Worm (Caenorhabditis elegans) whole organism, late embryonic: ENCODE data around the gene srb-11.

Experiments
- F13H6.1 ChIP-seq: sonication (generic microtip); optimal IDR thresholded peaks from 2 replicates; lab custom pipeline; 2016; ENCODE audit warnings: missing genetic modification characterization, missing compliant biosample characterization
- K02D7.2 ChIP-seq: sonication (generic microtip); optimal IDR thresholded peaks from 2 replicates; lab custom pipeline; 2017; ENCODE audit warnings: mild to moderate bottlenecking, missing genetic modification characterization, missing compliant biosample characterization
- K09A11.1 ChIP-seq: sonication (generic microtip); optimal IDR thresholded peaks from 2 replicates; lab custom pipeline; 2017; ENCODE audit warnings: antibody characterized with exemption, mild to moderate bottlenecking, missing genetic modification characterization, missing compliant biosample characterization; ENCODE audit not compliant: insufficient read depth
- ceh-14 ChIP-seq: sonication (generic microtip); optimal IDR thresholded peaks from 2 replicates; lab custom pipeline; 2016; ENCODE audit warnings: missing genotype, missing genetic modification characterization, missing compliant biosample characterization
- ceh-19 ChIP-seq: fragments of 200-800 bp; sonication (Bioruptor generic); optimal IDR thresholded peaks from 2 replicates; lab custom pipeline; 2018; ENCODE audit warnings: mild to moderate bottlenecking, missing genetic modification characterization, missing compliant biosample characterization
- ceh-2 ChIP-seq: sonication (generic microtip); optimal IDR thresholded peaks from 2 replicates; lab custom pipeline; 2016; ENCODE audit warnings: missing genotype, missing genetic modification characterization, missing compliant biosample characterization
- ceh-24 ChIP-seq: sonication (generic microtip); optimal IDR thresholded peaks from 2 replicates; lab custom pipeline; 2016; ENCODE audit warnings: mild to moderate bottlenecking, missing genetic modification characterization, missing compliant biosample characterization
- ceh-45 ChIP-seq: fragments of 200-800 bp; sonication (Bioruptor generic); IDR thresholded peaks from 2 replicates; pipeline ENCODE4 v1.3.6; 2022; ENCODE audit warnings: missing genetic modification reagents, missing genetic modification characterization, missing compliant biosample characterization
- ceh-9 ChIP-seq: sonication (generic microtip); optimal IDR thresholded peaks from 2 replicates; lab custom pipeline; 2016; ENCODE audit warnings: mild to moderate bottlenecking, missing genetic modification characterization, inconsistent platforms, missing compliant biosample characterization
- che-1 ChIP-seq: sonication (generic microtip); optimal IDR thresholded peaks from 2 replicates; lab custom pipeline; 2016; ENCODE audit warnings: mild to moderate bottlenecking, missing genetic modification characterization, missing compliant biosample characterization
- dve-1 ChIP-seq: sonication (generic microtip); optimal IDR thresholded peaks from 2 replicates; lab custom pipeline; 2017; ENCODE audit warnings: antibody characterized with exemption, mild to moderate bottlenecking, missing genetic modification characterization, missing compliant biosample characterization
- elt-4 ChIP-seq: sonication (generic microtip); optimal IDR thresholded peaks from 2 replicates; lab custom pipeline; 2016; ENCODE audit warnings: missing genetic modification characterization, missing compliant biosample characterization
- ets-4 ChIP-seq: sonication (generic microtip); optimal IDR thresholded peaks from 2 replicates; lab custom pipeline; 2016; ENCODE audit warnings: missing genetic modification characterization, missing compliant biosample characterization
- eyg-1 ChIP-seq: sonication (generic microtip); optimal IDR thresholded peaks from 2 replicates; lab custom pipeline; 2016; ENCODE audit warnings: missing genotype, missing genetic modification characterization, missing compliant biosample characterization
- fax-1 ChIP-seq: sonication (generic microtip); optimal IDR thresholded peaks from 2 replicates; lab custom pipeline; 2016; ENCODE audit warnings: missing genotype, missing genetic modification characterization, missing compliant biosample characterization
- gmeb-2 ChIP-seq: sonication (generic microtip); optimal IDR thresholded peaks from 2 replicates; lab custom pipeline; 2016; ENCODE audit warnings: missing genetic modification characterization, inconsistent platforms, missing compliant biosample characterization
- hlh-15 ChIP-seq: sonication (generic microtip); optimal IDR thresholded peaks from 2 replicates; lab custom pipeline; 2016; ENCODE audit warnings: missing genetic modification characterization, missing compliant biosample characterization
- hlh-30 ChIP-seq: sonication (generic microtip); optimal IDR thresholded peaks from 2 replicates; lab custom pipeline; 2017; ENCODE audit warnings: antibody characterized with exemption, missing genetic modification characterization, missing compliant biosample characterization; ENCODE audit not compliant: insufficient read depth
- lim-6 ChIP-seq: sonication (generic microtip); optimal IDR thresholded peaks from 2 replicates; lab custom pipeline; 2016; ENCODE audit warnings: missing genetic modification characterization, missing compliant biosample characterization
- mec-3 ChIP-seq: sonication (generic microtip); optimal IDR thresholded peaks from 2 replicates; lab custom pipeline; 2016; ENCODE audit warnings: borderline replicate concordance, missing genetic modification characterization, missing compliant biosample characterization
- nfya-1 ChIP-seq: sonication (generic microtip); optimal IDR thresholded peaks from 2 replicates; lab custom pipeline; 2017; ENCODE audit warnings: missing genetic modification characterization, mild to moderate bottlenecking, missing compliant biosample characterization, antibody characterized with exemption, moderate library complexity
- nhr-232 ChIP-seq: sonication (generic microtip); optimal IDR thresholded peaks from 2 replicates; lab custom pipeline; 2016; ENCODE audit warnings: missing genetic modification characterization, missing compliant biosample characterization
- pqm-1 ChIP-seq: sonication (generic microtip); optimal IDR thresholded peaks from 2 replicates; lab custom pipeline; 2016; ENCODE audit warnings: missing genetic modification characterization, missing compliant biosample characterization
- ref-2 ChIP-seq: sonication (generic microtip); optimal IDR thresholded peaks from 2 replicates; lab custom pipeline; 2016; ENCODE audit warnings: missing genetic modification characterization, missing compliant biosample characterization
- rnt-1 ChIP-seq: sonication (generic microtip); optimal IDR thresholded peaks from 2 replicates; lab custom pipeline; 2016; ENCODE audit warnings: missing genetic modification characterization, missing compliant biosample characterization
- sdc-2 ChIP-seq: sonication (generic microtip); optimal IDR thresholded peaks from 2 replicates; lab custom pipeline; 2016; ENCODE audit warnings: missing genotype, missing genetic modification characterization, missing compliant biosample characterization
- sox-2 ChIP-seq: fragments of 200-800 bp; sonication (Bioruptor generic); IDR thresholded peaks from 2 replicates; pipeline ENCODE4 v1.3.6; 2022; ENCODE audit warnings: missing genetic modification reagents, missing genetic modification characterization, missing compliant biosample characterization
- syd-9 ChIP-seq: sonication (generic microtip); optimal IDR thresholded peaks from 2 replicates; lab custom pipeline; 2016; ENCODE audit warnings: mild to moderate bottlenecking, missing genetic modification characterization, moderate library complexity, missing compliant biosample characterization
- unc-42 ChIP-seq: sonication (generic microtip); optimal IDR thresholded peaks from 2 replicates; lab custom pipeline; 2016; ENCODE audit warnings: missing genotype, missing genetic modification characterization, missing compliant biosample characterization
- unc-55 ChIP-seq: sonication (generic microtip); optimal IDR thresholded peaks from 2 replicates; lab custom pipeline; 2017; ENCODE audit warnings: missing biosample characterization, missing genetic modification reagents, missing genetic modification characterization
- unc-86 ChIP-seq: sonication (generic microtip); optimal IDR thresholded peaks from 2 replicates; lab custom pipeline; 2016; ENCODE audit warnings: missing genetic modification characterization, missing compliant biosample characterization
- ztf-16 ChIP-seq: sonication (generic microtip); optimal IDR thresholded peaks from 2 replicates; lab custom pipeline; 2017; ENCODE audit warnings: missing genetic modification characterization, missing compliant biosample characterization

The srb-11 gene

DNA sequence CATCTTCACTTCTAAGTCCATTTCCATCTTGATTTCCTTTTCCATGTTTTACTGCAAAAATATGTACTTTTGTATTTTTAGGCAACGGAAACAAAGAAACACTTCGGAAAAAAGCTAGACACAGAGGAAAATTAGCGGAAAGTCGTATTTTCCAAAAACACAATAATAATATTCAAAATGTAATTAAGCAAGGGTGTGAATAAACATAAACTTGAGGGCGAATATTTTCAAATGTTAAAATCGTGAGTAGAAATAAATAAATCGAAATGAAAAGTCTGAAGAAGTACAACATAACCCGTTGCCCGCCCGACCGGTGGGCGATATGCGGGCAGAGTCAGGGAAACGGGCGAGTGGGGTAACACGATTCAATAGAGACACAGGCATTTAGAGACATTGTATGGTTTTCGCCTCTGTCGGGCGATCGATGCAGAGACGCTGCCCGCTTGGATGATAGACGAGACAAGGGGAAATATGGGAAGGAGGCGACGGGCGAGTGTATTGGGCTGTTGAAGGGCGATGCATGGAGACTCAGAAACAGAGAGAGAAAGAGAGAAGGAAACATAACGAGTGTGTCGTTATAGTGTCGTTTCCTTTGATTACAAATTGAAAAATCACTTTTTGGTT, 44.4 kb upstream of the srb-11 start, which contains the start of gene C09E7.4 (continued):
- TF ChIP-seq che-1 (tag; lab: Kevin White, UChicago) (peak; percentile 8), fax-1 (tag; lab: Kevin White, UChicago) (no peak), ceh-2 (tag; lab: Kevin White, UChicago) (peak; percentile 64), ref-2 (tag; lab: Kevin White, UChicago) (no peak), nhr-232 (tag; lab: Kevin White, UChicago) (no peak), mec-3 (peak; percentile 36), rnt-1 (tag; lab: Kevin White, UChicago) (peak; percentile 46), unc-55 (GFP tag; lab: Kevin White, UChicago) (peak; percentile 94), sdc-2 (tag; lab: Kevin White, UChicago) (peak; percentile 59), dve-1 (tag; lab: Kevin White, UChicago) (no peak), ets-4 (tag; lab: Kevin White, UChicago) (peak; percentile 16), pqm-1 (no peak), gmeb-2 (tag; lab: Kevin White, UChicago) (no peak), hlh-15 (tag; lab: Kevin White, UChicago) (no peak), nfya-1 (tag; lab: Kevin White, UChicago) (peak; percentile 71)

DNA sequence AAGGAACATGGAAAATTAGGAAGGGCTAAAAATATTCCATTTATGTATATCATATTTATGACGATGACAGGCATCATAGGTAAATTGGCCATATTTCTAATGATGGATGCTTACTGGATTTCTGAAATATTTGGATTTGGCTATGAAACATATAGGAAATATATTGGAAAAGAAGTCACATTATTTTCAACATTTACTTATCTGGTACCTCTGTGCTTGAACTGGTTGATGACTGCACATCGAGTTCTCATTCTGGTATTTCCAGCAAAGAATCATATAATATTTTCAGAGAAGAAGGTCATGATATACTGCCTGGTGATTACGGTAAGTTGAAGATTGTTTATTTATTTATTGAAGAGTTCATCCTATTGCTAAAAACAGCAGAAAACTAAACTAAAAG, 39.9 kb upstream of the srb-11 start, which contains the start of gene srxa-5:
TSS of gene srxa-5 (plus strand) at position 301 of the 400 bp plus-strand sequence.
- TF ChIP-seq K09A11.1 (tag; lab: Kevin White, UChicago) (no peak), lim-6 (tag; lab: Kevin White, UChicago) (no peak), fax-1 (tag; lab: Kevin White, UChicago) (no peak), ceh-45 (GFP tag; lab: Robert Waterston, UW) (no peak), nhr-232 (tag; lab: Kevin White, UChicago) (no peak), rnt-1 (tag; lab: Kevin White, UChicago) (no peak), hlh-15 (tag; lab: Kevin White, UChicago) (no peak), sox-2 (GFP tag; lab: Robert Waterston, UW) (no peak), ztf-16 (tag; lab: Kevin White, UChicago) (no peak)

DNA sequence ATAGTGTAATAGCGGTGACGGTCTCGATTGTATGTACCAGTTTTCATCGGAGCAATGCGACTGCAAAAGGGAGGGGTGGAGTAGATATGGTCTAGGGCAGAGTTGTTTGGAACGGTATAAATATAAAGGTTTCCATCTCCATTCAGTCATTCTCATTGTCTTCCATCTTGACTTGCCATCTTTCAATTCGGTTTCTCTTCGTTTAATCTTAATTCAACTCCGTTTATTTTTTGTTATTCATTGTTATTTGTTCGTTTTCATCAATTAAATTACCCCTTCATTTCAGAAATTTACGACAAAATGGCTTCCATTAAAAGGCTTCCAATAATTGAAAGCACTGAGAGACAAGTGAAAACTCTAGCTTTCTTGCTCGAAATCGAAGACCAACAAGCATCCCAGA, 38.4 kb upstream of the srb-11 start, which contains the start of gene C09E7.11:
TSS of gene C09E7.11 (plus strand) at position 301 of the 400 bp plus-strand sequence.
- TF ChIP-seq ceh-14 (tag; lab: Kevin White, UChicago) (no peak), hlh-30 (no peak), unc-42 (tag; lab: Kevin White, UChicago) (no peak), unc-86 (tag; lab: Kevin White, UChicago) (no peak), K02D7.2 (no peak)

DNA sequence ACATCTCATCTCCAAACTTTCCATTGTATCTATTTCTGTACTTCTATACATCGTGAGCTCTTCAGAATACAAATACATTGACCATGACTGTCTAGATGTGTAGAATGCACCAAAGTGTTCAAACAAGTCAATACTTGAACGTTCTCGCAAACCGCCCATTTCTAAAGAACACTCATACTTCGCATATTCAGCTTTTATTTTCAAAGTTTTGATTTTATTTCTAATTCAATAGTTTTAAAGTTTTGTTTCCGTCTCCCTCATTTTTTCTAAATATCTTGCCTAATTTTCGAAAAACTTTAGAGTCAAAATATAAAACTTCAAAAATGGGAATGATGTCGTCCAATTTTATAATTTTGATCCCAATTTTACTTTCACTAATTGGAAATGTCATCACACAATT, 35.2 kb upstream of the srb-11 start, which contains the start of gene pqn-10:
TSS of gene pqn-10 (plus strand) at position 301 of the 400 bp plus-strand sequence.
- no peak for TF ChIP-seq elt-4 (tag; lab: Kevin White, UChicago)
- no peak for TF ChIP-seq ceh-9
- no peak for TF ChIP-seq K09A11.1 (tag; lab: Kevin White, UChicago)
- no peak for TF ChIP-seq ceh-19 (GFP tag; lab: Kevin White, UChicago)
- TF ChIP-seq fax-1 (tag; lab: Kevin White, UChicago), result no peak

DNA sequence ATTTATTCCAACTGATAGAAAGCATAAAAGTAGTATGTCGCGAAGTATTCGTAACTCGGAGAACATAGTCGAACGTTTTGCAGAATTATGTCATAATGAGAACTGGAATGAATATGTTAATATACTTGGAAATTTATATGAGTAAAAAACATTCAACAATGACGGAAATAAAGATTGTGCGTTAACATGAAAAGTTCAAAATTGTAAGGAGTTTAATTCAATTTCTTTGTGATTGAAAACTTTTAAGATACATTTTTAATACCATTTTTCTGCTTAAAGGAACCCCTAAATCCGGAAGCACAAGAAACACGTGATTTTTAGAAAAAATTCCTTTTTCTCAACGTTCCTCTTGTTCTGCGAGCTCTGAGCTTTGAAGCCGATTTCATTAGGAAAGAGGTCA, 32.9 kb upstream of the srb-11 start, which contains the start of gene oig-1:
TSS of gene oig-1 (minus strand) at position 101 of the 400 bp plus-strand sequence.
- TF ChIP-seq hlh-30 (no peak), fax-1 (tag; lab: Kevin White, UChicago) (no peak), eyg-1 (tag; lab: Kevin White, UChicago) (no peak), rnt-1 (tag; lab: Kevin White, UChicago) (no peak), syd-9 (no peak), F13H6.1 (tag; lab: Kevin White, UChicago) (no peak), ceh-24 (tag; lab: Kevin White, UChicago) (no peak)
